Fruit fly (Drosophila melanogaster): ENCODE measurements around the gene cDIP.

Gene cDIP

DNA sequence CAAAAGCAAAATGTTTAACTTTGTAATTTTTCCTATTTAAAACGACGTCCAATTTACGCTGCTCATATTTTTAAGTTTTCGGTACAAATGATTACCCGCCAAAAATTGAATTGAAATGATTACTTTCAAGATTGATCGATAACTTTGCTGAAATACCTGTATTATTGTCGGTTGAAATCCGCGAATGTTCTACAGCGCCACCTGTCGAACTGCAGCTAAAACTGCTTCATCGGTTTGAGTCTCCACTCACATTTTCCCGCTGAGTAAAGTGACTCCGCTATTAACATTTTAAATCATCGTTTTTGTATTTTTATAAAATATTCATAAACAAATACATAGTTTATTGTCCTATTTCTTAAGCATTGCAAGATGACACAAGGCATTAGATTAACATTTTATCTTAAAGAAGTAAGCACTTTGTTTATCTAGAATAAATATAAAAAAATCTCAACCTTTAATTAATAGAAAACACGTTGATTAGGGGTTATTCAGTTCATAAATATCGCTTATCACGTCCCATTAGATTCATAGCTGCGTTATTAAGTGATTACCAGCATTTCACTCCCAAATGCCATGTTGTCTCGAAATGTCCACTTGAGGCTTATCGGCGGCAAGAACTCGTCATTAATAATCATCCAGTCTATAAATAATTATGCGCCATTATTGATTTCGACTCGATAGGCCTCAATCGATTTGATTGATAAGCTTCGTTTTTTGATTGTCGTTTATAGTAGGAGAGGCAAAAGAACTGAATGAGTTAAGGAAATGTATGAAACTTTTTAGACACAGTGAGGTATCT is 18.9 kb upstream of the cDIP start (continued):
- peak; percentile 68 for TF ChIP-seq vvl (GFP tag; IDR thresholded peaks at IDR 0.05)
- TF ChIP-seq cad (GFP tag; optimal IDR thresholded peaks at IDR 0.05), result no peak
- TF ChIP-seq CG10209 (GFP tag; optimal IDR thresholded peaks at IDR 0.05), result no peak
- TF ChIP-seq corto (GFP tag; optimal IDR thresholded peaks at IDR 0.05), result no peak
- no peak for TF ChIP-seq mld (GFP tag; IDR thresholded peaks at IDR 0.05; ENCODE audit: partially characterized antibody)
- TF ChIP-seq HLHmδ (GFP tag; optimal IDR thresholded peaks at IDR 0.05), result no peak
- no peak for TF ChIP-seq CG14014 (GFP tag; IDR thresholded peaks at IDR 0.05)
- TF ChIP-seq CG11504 (tag; optimal IDR thresholded peaks at IDR 0.05), result peak; percentile 46
- no peak for TF ChIP-seq chn (GFP tag; optimal IDR thresholded peaks at IDR 0.05)
- TF ChIP-seq CG31441 (GFP tag; IDR thresholded peaks at IDR 0.05), result no peak
- TF ChIP-seq otp (GFP tag; IDR thresholded peaks at IDR 0.05), result no peak
- TF ChIP-seq CG9797 (GFP tag; optimal IDR thresholded peaks at IDR 0.05), result no peak
- peak; percentile 20 for TF ChIP-seq trem (tag; optimal IDR thresholded peaks at IDR 0.05)
- no peak for TF ChIP-seq Adf1 (GFP tag; IDR thresholded peaks at IDR 0.05)
- no peak for TF ChIP-seq pnt (GFP tag; optimal IDR thresholded peaks at IDR 0.05)
- TF ChIP-seq HLH3B (GFP tag; IDR thresholded peaks at IDR 0.05), result no peak
- TF ChIP-seq Camta (GFP tag; optimal IDR thresholded peaks at IDR 0.05), result no peak
- peak; percentile 43; the same call in 1 of the 2 replicates for TF ChIP-seq Scr (GFP tag; IDR thresholded peaks at IDR 0.05; ENCODE audit: partially characterized antibody)
- TF ChIP-seq slou (GFP tag; optimal IDR thresholded peaks at IDR 0.05), result no peak
- no peak for TF ChIP-seq nerfin-1 (tag; optimal IDR thresholded peaks at IDR 0.05)
- peak; percentile 44; the same call in 1 of the 3 replicates for TF ChIP-seq hb (GFP tag; IDR thresholded peaks at IDR 0.05; ENCODE audit: partially characterized antibody)
- no peak for TF ChIP-seq zfh1 (GFP tag; IDR thresholded peaks at IDR 0.05)
- TF ChIP-seq CG10366 (GFP tag; IDR thresholded peaks at IDR 0.05), result no peak
- TF ChIP-seq CG6813 (GFP tag; optimal IDR thresholded peaks at IDR 0.05), result no peak
- no peak for TF ChIP-seq CG6175 (GFP tag; IDR thresholded peaks at IDR 0.05)
- no peak for TF ChIP-seq fd3F (GFP tag; optimal IDR thresholded peaks at IDR 0.05)
- no peak for TF ChIP-seq CG1233 (GFP tag; optimal IDR thresholded peaks at IDR 0.05)
- no peak for TF ChIP-seq Hmr (GFP tag; optimal IDR thresholded peaks at IDR 0.05)
- TF ChIP-seq CG13123 (GFP tag; optimal IDR thresholded peaks at IDR 0.05), result no peak
- no peak for TF ChIP-seq CG12942 (GFP tag; optimal IDR thresholded peaks at IDR 0.05)
- TF ChIP-seq Ssrp (tag; optimal IDR thresholded peaks at IDR 0.05), result no peak
- TF ChIP-seq gcm (GFP tag; optimal IDR thresholded peaks at IDR 0.05), result no peak
- TF ChIP-seq ftz-f1 (GFP tag; optimal IDR thresholded peaks at IDR 0.05), result no peak
- TF ChIP-seq exex (tag; optimal IDR thresholded peaks at IDR 0.05), result peak; percentile 100
- TF ChIP-seq Mes4 (GFP tag; optimal IDR thresholded peaks at IDR 0.05), result no peak
- no peak for TF ChIP-seq abd-A (tag; optimal IDR thresholded peaks at IDR 0.05)
- TF ChIP-seq sd (tag; optimal IDR thresholded peaks at IDR 0.05), result peak; percentile 66
- no peak for TF ChIP-seq yki (optimal IDR thresholded peaks at IDR 0.05)
- no peak for TF ChIP-seq CG13624 (GFP tag; optimal IDR thresholded peaks at IDR 0.05)
- no peak for TF ChIP-seq Ets65A (GFP tag)
- no peak for TF ChIP-seq vfl (GFP tag; optimal IDR thresholded peaks at IDR 0.05)
- no peak for TF ChIP-seq caup (GFP tag; optimal IDR thresholded peaks at IDR 0.05; ENCODE audit: severe bottlenecking)
- no peak for TF ChIP-seq gce (GFP tag; IDR thresholded peaks at IDR 0.05)
- no peak for TF ChIP-seq tin (GFP tag; optimal IDR thresholded peaks at IDR 0.05)
- TF ChIP-seq CG12104 (GFP tag; optimal IDR thresholded peaks at IDR 0.05), result no peak
- TF ChIP-seq NFAT (GFP tag; IDR thresholded peaks at IDR 0.05), result no peak
- no peak for TF ChIP-seq CG4404 (GFP tag; IDR thresholded peaks at IDR 0.05)
- TF ChIP-seq fru (optimal IDR thresholded peaks at IDR 0.05), result no peak
- TF ChIP-seq CG17359 (tag; optimal IDR thresholded peaks at IDR 0.05), result no peak
- TF ChIP-seq Atf3 (GFP tag; optimal IDR thresholded peaks at IDR 0.05), result no peak
- peak; percentile 45 for TF ChIP-seq Sry-δ (GFP tag; optimal IDR thresholded peaks at IDR 0.05)

All from whole organism, embryonic.